Fruit fly (Drosophila melanogaster): ENCODE data around the gene skd.

skd gene

dm6 chr3L:21056792-21057567, 29.7 kb upstream of the skd start (continued):
- TF ChIP-seq Fer2 (tag; optimal IDR thresholded peaks at IDR 0.05): no peak
- TF ChIP-seq CG1602 (GFP tag; optimal IDR thresholded peaks at IDR 0.05): no peak
- no peak for TF ChIP-seq hkb (optimal IDR thresholded peaks at IDR 0.05)
- TF ChIP-seq hkb (GFP tag; IDR thresholded peaks at IDR 0.05): no peak
- no peak for TF ChIP-seq chif (GFP tag; optimal IDR thresholded peaks at IDR 0.05)
- no peak for TF ChIP-seq caup (GFP tag; optimal IDR thresholded peaks at IDR 0.05; ENCODE audit: severe bottlenecking)
- no peak for TF ChIP-seq org-1 (GFP tag; optimal IDR thresholded peaks at IDR 0.05)
- no peak for TF ChIP-seq CG31388 (GFP tag; optimal IDR thresholded peaks at IDR 0.05)
- no peak for TF ChIP-seq CG4707 (GFP tag; optimal IDR thresholded peaks at IDR 0.05)
- peak; percentile 29 for TF ChIP-seq Xbp1 (GFP tag; optimal IDR thresholded peaks at IDR 0.05)
- no peak for TF ChIP-seq CG8359 (GFP tag; optimal IDR thresholded peaks at IDR 0.05; ENCODE audit: borderline replicate concordance)
- no peak for TF ChIP-seq CG32772 (GFP tag; IDR thresholded peaks at IDR 0.05)
- no peak for TF ChIP-seq dimm (GFP tag; IDR thresholded peaks at IDR 0.05)
- TF ChIP-seq mirr (GFP tag; optimal IDR thresholded peaks at IDR 0.05): no peak
- no peak for TF ChIP-seq CG17186 (GFP tag; optimal IDR thresholded peaks at IDR 0.05)
- no peak for TF ChIP-seq hb (GFP tag; IDR thresholded peaks at IDR 0.05; ENCODE audit: partially characterized antibody)
- 0 out of 3 replicates have a peak, but pooled peaks have one; percentile 13 for TF ChIP-seq tgo (GFP tag; IDR thresholded peaks at IDR 0.05)
- no peak for TF ChIP-seq dati (GFP tag; IDR thresholded peaks at IDR 0.05)
- TF ChIP-seq C15 (GFP tag; IDR thresholded peaks at IDR 0.05): no peak
- peak; percentile 16; the same call in 1 of the 2 replicates for TF ChIP-seq Ptx1 (GFP tag; IDR thresholded peaks at IDR 0.05)
- no peak for TF ChIP-seq CG7372 (GFP tag; IDR thresholded peaks at IDR 0.05)
- TF ChIP-seq tio (GFP tag; optimal IDR thresholded peaks at IDR 0.05): peak; percentile 23
- no peak for TF ChIP-seq peb (GFP tag; IDR thresholded peaks at IDR 0.05)
- TF ChIP-seq Elba2 (GFP tag; optimal IDR thresholded peaks at IDR 0.05): no peak
- no peak for TF ChIP-seq klu (GFP tag; IDR thresholded peaks at IDR 0.05)
- TF ChIP-seq ssp (GFP tag; IDR thresholded peaks at IDR 0.05): no peak
- no peak for TF ChIP-seq rib (GFP tag; IDR thresholded peaks at IDR 0.05)
- TF ChIP-seq ap (GFP tag; IDR thresholded peaks at IDR 0.05): no peak
- peak; percentile 10; the same call in 1 of the 2 replicates for TF ChIP-seq lmd (GFP tag; IDR thresholded peaks at IDR 0.05)
- TF ChIP-seq CG17802 (tag; optimal IDR thresholded peaks at IDR 0.05): no peak
- no peak for TF ChIP-seq CG43689 (GFP tag; IDR thresholded peaks at IDR 0.05)
- no peak for TF ChIP-seq psq (GFP tag; optimal IDR thresholded peaks at IDR 0.05)
- no peak for TF ChIP-seq CG1024 (GFP tag; IDR thresholded peaks at IDR 0.05)
- TF ChIP-seq CG10321 (GFP tag; IDR thresholded peaks at IDR 0.05): no peak
- no peak for TF ChIP-seq CG17328 (GFP tag; IDR thresholded peaks at IDR 0.05)
- 0 out of 2 replicates have a peak, but pooled peaks have one; percentile 19 for TF ChIP-seq Oaz (GFP tag; IDR thresholded peaks at IDR 0.05)
- TF ChIP-seq da (GFP tag; optimal IDR thresholded peaks at IDR 0.05): no peak
- no peak for TF ChIP-seq CG18011 (GFP tag; optimal IDR thresholded peaks at IDR 0.05)
- TF ChIP-seq CG9437 (GFP tag; optimal IDR thresholded peaks at IDR 0.05): peak; percentile 30
- TF ChIP-seq tx (GFP tag; optimal IDR thresholded peaks at IDR 0.05): no peak
- no peak for TF ChIP-seq Bdp1 (GFP tag; optimal IDR thresholded peaks at IDR 0.05)
- no peak for TF ChIP-seq lola (GFP tag; optimal IDR thresholded peaks at IDR 0.05)
- no peak for TF ChIP-seq sim (GFP tag; IDR thresholded peaks at IDR 0.05)
- 0 out of 2 replicates have a peak, but pooled peaks have one; percentile 17 for TF ChIP-seq H2.0 (GFP tag; IDR thresholded peaks at IDR 0.05)
- no peak for TF ChIP-seq CG10462 (GFP tag; optimal IDR thresholded peaks at IDR 0.05)
- TF ChIP-seq CG10209 (GFP tag; optimal IDR thresholded peaks at IDR 0.05): peak; percentile 27
- no peak for TF ChIP-seq GATAe (GFP tag; conservative IDR thresholded peaks at IDR 0.05)
- TF ChIP-seq CG7271 (tag; optimal IDR thresholded peaks at IDR 0.05): no peak
- 0 out of 3 replicates have a peak, but pooled peaks have one; percentile 46 for TF ChIP-seq sr (GFP tag; IDR thresholded peaks at IDR 0.05)
- no peak for TF ChIP-seq CkIIα-i1 (GFP tag; IDR thresholded peaks at IDR 0.05)
- no peak for TF ChIP-seq Usf (GFP tag; optimal IDR thresholded peaks at IDR 0.05)
